Worm (Caenorhabditis elegans): ENCODE measurements around the gene fbxl-5.

fbxl-5 gene

ce11 chrV:7728679-7729027, 14.1 kb upstream of the fbxl-5 start, which contains the start of gene Y97E10C.1:
Gene Y97E10C.1 (plus strand): TSS chrV:7728879.
- TF ChIP-seq aly-1 (tag; optimal IDR thresholded peaks at IDR 0.05): no peak
- no peak for TF ChIP-seq pes-1 (GFP tag; IDR thresholded peaks at IDR 0.05)
- no peak for TF ChIP-seq tra-4 (tag; optimal IDR thresholded peaks at IDR 0.05)
- TF ChIP-seq tbx-37 (GFP tag; conservative IDR thresholded peaks at IDR 0.05): no peak
- TF ChIP-seq flt-1 (GFP tag; IDR thresholded peaks at IDR 0.05): no peak
- TF ChIP-seq hnd-1 (tag; optimal IDR thresholded peaks at IDR 0.05): no peak
- TF ChIP-seq ceh-13 (GFP tag; optimal IDR thresholded peaks at IDR 0.05): no peak

- TF ChIP-seq F13C5.2 (tag; optimal IDR thresholded peaks at IDR 0.05) (no peak), aly-1 (tag; optimal IDR thresholded peaks at IDR 0.05) (no peak), sea-1 (GFP tag; conservative IDR thresholded peaks at IDR 0.05) (no peak), tra-4 (tag; optimal IDR thresholded peaks at IDR 0.05) (no peak), ceh-36 (tag; optimal IDR thresholded peaks at IDR 0.05) (peak; percentile 25), ceh-13 (GFP tag; optimal IDR thresholded peaks at IDR 0.05) (no peak), tbx-37 (GFP tag; conservative IDR thresholded peaks at IDR 0.05) (0 out of 2 replicates have a peak, but pooled peaks have one; percentile 18), hmbx-1 (tag; optimal IDR thresholded peaks at IDR 0.05) (no peak), B0310.2 (tag; optimal IDR thresholded peaks at IDR 0.05) (peak; percentile 8), tbx-11 (GFP tag; IDR thresholded peaks at IDR 0.05) (no peak), hmg-4 (GFP tag; optimal IDR thresholded peaks at IDR 0.05) (no peak), pes-1 (GFP tag; IDR thresholded peaks at IDR 0.05) (peak; percentile 37; the same call in 1 of the 2 replicates)
Measured at ce11 chrV:7730488-7730887, 12.2 kb upstream of the fbxl-5 start.

- no peak for TF ChIP-seq F13C5.2 (tag; optimal IDR thresholded peaks at IDR 0.05)
- no peak for TF ChIP-seq aly-1 (tag; optimal IDR thresholded peaks at IDR 0.05)
- no peak for TF ChIP-seq ama-1 (optimal IDR thresholded peaks at IDR 0.05)
- TF ChIP-seq pes-1 (GFP tag; IDR thresholded peaks at IDR 0.05): no peak
- no peak for TF ChIP-seq ets-7 (tag; optimal IDR thresholded peaks at IDR 0.05)
- no peak for TF ChIP-seq flt-1 (GFP tag; IDR thresholded peaks at IDR 0.05)
- TF ChIP-seq B0310.2 (tag; optimal IDR thresholded peaks at IDR 0.05): no peak
- no peak for TF ChIP-seq sea-1 (GFP tag; conservative IDR thresholded peaks at IDR 0.05)
- no peak for TF ChIP-seq ceh-13 (GFP tag; optimal IDR thresholded peaks at IDR 0.05)
- no peak for TF ChIP-seq tbx-11 (GFP tag; IDR thresholded peaks at IDR 0.05)
- TF ChIP-seq hmbx-1 (tag; optimal IDR thresholded peaks at IDR 0.05): no peak
- TF ChIP-seq hnd-1 (tag; optimal IDR thresholded peaks at IDR 0.05): no peak
- TF ChIP-seq tbx-37 (GFP tag; conservative IDR thresholded peaks at IDR 0.05): no peak
- TF ChIP-seq ceh-36 (tag; optimal IDR thresholded peaks at IDR 0.05): no peak
- no peak for TF ChIP-seq scrt-1 (GFP tag; IDR thresholded peaks at IDR 0.05)
- no peak for TF ChIP-seq hmg-4 (GFP tag; optimal IDR thresholded peaks at IDR 0.05)
- TF ChIP-seq tra-4 (tag; optimal IDR thresholded peaks at IDR 0.05): no peak
Measured at ce11 chrV:7733240-7733765, 9.4 kb upstream of the fbxl-5 start.

- TF ChIP-seq tra-4 (tag; optimal IDR thresholded peaks at IDR 0.05) (no peak), F13C5.2 (tag; optimal IDR thresholded peaks at IDR 0.05) (peak; percentile 63)
Measured at ce11 chrV:7734909-7735308, 7.8 kb upstream of the fbxl-5 start, which contains the start of gene clic-1. Gene clic-1 (minus strand): TSS chrV:7734911.

ce11 chrV:7735319-7735718, 7.4 kb upstream of the fbxl-5 start, which contains the start of gene srr-10:
Gene srr-10 (plus strand): TSS chrV:7735619.
- TF ChIP-seq hmg-4 (GFP tag; optimal IDR thresholded peaks at IDR 0.05) (no peak), hnd-1 (tag; optimal IDR thresholded peaks at IDR 0.05) (no peak), tbx-37 (GFP tag; conservative IDR thresholded peaks at IDR 0.05) (no peak), ceh-13 (GFP tag; optimal IDR thresholded peaks at IDR 0.05) (no peak), scrt-1 (GFP tag; IDR thresholded peaks at IDR 0.05) (no peak), sea-1 (GFP tag; conservative IDR thresholded peaks at IDR 0.05) (no peak), ets-7 (tag; optimal IDR thresholded peaks at IDR 0.05) (no peak), ama-1 (optimal IDR thresholded peaks at IDR 0.05) (no peak), tbx-11 (GFP tag; IDR thresholded peaks at IDR 0.05) (no peak)

ce11 chrV:7737710-7738109, 5.0 kb upstream of the fbxl-5 start, which contains the start of gene srr-9:
Gene srr-9 (plus strand): TSS chrV:7738010.
- TF ChIP-seq ama-1 (optimal IDR thresholded peaks at IDR 0.05) (no peak), ceh-13 (GFP tag; optimal IDR thresholded peaks at IDR 0.05) (no peak), pes-1 (GFP tag; IDR thresholded peaks at IDR 0.05) (no peak)

ce11 chrV:7739949-7740348, 2.8 kb upstream of the fbxl-5 start:
- TF ChIP-seq tra-4 (tag; optimal IDR thresholded peaks at IDR 0.05): no peak
- no peak for TF ChIP-seq flt-1 (GFP tag; IDR thresholded peaks at IDR 0.05)
- no peak for TF ChIP-seq ceh-36 (tag; optimal IDR thresholded peaks at IDR 0.05)
- TF ChIP-seq tbx-11 (GFP tag; IDR thresholded peaks at IDR 0.05): no peak
- no peak for TF ChIP-seq hmbx-1 (tag; optimal IDR thresholded peaks at IDR 0.05)
- TF ChIP-seq pes-1 (GFP tag; IDR thresholded peaks at IDR 0.05): no peak
- TF ChIP-seq aly-1 (tag; optimal IDR thresholded peaks at IDR 0.05): no peak
- TF ChIP-seq ama-1 (optimal IDR thresholded peaks at IDR 0.05): no peak
- no peak for TF ChIP-seq B0310.2 (tag; optimal IDR thresholded peaks at IDR 0.05)
- no peak for TF ChIP-seq ceh-13 (GFP tag; optimal IDR thresholded peaks at IDR 0.05)
- TF ChIP-seq hmg-4 (GFP tag; optimal IDR thresholded peaks at IDR 0.05): no peak
- TF ChIP-seq F13C5.2 (tag; optimal IDR thresholded peaks at IDR 0.05): no peak
- no peak for TF ChIP-seq sea-1 (GFP tag; conservative IDR thresholded peaks at IDR 0.05)
- TF ChIP-seq ets-7 (tag; optimal IDR thresholded peaks at IDR 0.05): no peak
- TF ChIP-seq tbx-37 (GFP tag; conservative IDR thresholded peaks at IDR 0.05): no peak
- TF ChIP-seq scrt-1 (GFP tag; IDR thresholded peaks at IDR 0.05): no peak
- no peak for TF ChIP-seq hnd-1 (tag; optimal IDR thresholded peaks at IDR 0.05)

- TF ChIP-seq F13C5.2 (tag; optimal IDR thresholded peaks at IDR 0.05) (no peak), tbx-11 (GFP tag; IDR thresholded peaks at IDR 0.05) (no peak), ama-1 (optimal IDR thresholded peaks at IDR 0.05) (no peak), ceh-36 (tag; optimal IDR thresholded peaks at IDR 0.05) (no peak), pes-1 (GFP tag; IDR thresholded peaks at IDR 0.05) (no peak), flt-1 (GFP tag; IDR thresholded peaks at IDR 0.05) (no peak), ceh-13 (GFP tag; optimal IDR thresholded peaks at IDR 0.05) (no peak), tra-4 (tag; optimal IDR thresholded peaks at IDR 0.05) (no peak), hmbx-1 (tag; optimal IDR thresholded peaks at IDR 0.05) (no peak), tbx-37 (GFP tag; conservative IDR thresholded peaks at IDR 0.05) (no peak), sea-1 (GFP tag; conservative IDR thresholded peaks at IDR 0.05) (no peak), hnd-1 (tag; optimal IDR thresholded peaks at IDR 0.05) (no peak), ets-7 (tag; optimal IDR thresholded peaks at IDR 0.05) (no peak), hmg-4 (GFP tag; optimal IDR thresholded peaks at IDR 0.05) (no peak), B0310.2 (tag; optimal IDR thresholded peaks at IDR 0.05) (no peak)
Measured at ce11 chrV:7741918-7742317, 791 bp upstream of the fbxl-5 start.

Measured in whole organism, early embryonic.